Worm (Caenorhabditis elegans): ENCODE data around the gene F36H5.9.

DNA sequence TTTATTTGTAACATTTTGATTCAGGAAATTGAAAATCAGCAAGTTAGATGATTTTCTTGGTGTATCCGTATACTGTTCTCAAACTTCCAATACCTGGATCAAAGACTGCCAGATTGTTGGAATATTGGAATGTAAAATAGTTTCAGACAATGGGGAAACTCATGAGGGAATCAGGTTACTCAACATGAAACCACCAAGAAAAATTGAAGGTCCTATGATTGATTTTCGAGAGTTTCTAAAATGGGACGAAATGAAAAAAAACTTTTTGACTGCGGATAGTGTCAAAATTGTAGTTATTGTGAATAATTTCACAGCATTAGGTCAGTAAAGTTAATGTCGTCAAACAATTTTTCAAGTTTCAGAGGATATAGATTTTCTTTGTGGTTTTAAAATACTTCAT lies 18.9 kb upstream of the F36H5.9 start, which contains the start of gene math-3:
- TF ChIP-seq nhr-237 (tag; optimal IDR thresholded peaks at IDR 0.05) (no peak), nhr-25 (tag; optimal IDR thresholded peaks at IDR 0.05; ENCODE audit: borderline replicate concordance, insufficient read depth) (no peak), lin-1 (GFP tag; IDR thresholded peaks at IDR 0.05) (no peak), zip-11 (GFP tag; IDR thresholded peaks at IDR 0.05) (no peak), ceh-20 (GFP tag; IDR thresholded peaks at IDR 0.05) (no peak), pqm-1 (tag; optimal IDR thresholded peaks at IDR 0.05) (no peak), fkh-10 (GFP tag; optimal IDR thresholded peaks at IDR 0.05) (no peak), snpc-4 (tag; optimal IDR thresholded peaks at IDR 0.05) (no peak), R02D3.7 (tag; optimal IDR thresholded peaks at IDR 0.05) (no peak), nhr-11 (tag; optimal IDR thresholded peaks at IDR 0.05) (no peak), unc-62 (GFP tag; optimal IDR thresholded peaks at IDR 0.05 in 1 of 2) (peak in 1 of 2 experiments; percentile 46), unc-62 (tag; optimal IDR thresholded peaks at IDR 0.05) (no peak), nhr-28 (tag; optimal IDR thresholded peaks at IDR 0.05) (no peak), unc-130 (GFP tag; optimal IDR thresholded peaks at IDR 0.05) (no peak), dpl-1 (GFP tag; optimal IDR thresholded peaks at IDR 0.05) (no peak)
